Worm (Caenorhabditis elegans): ENCODE results near the gene fbxb-50.

ce11 chrII:1603049-1603448, 46.8 kb downstream of the fbxb-50 start:
- TF ChIP-seq F13H6.1 (tag; optimal IDR thresholded peaks at IDR 0.05) (no peak), fkh-10 (GFP tag; optimal IDR thresholded peaks at IDR 0.05) (no peak), unc-86 (tag; optimal IDR thresholded peaks at IDR 0.05) (no peak), pha-4 (tag; optimal IDR thresholded peaks at IDR 0.05) (no peak), ama-1 (optimal IDR thresholded peaks at IDR 0.05) (no peak), C38D4.7 (GFP tag; optimal IDR thresholded peaks at IDR 0.05) (no peak), T23F11.4 (GFP tag; optimal IDR thresholded peaks at IDR 0.05) (no peak), sox-2 (GFP tag; IDR thresholded peaks at IDR 0.05) (no peak), pqm-1 (tag; optimal IDR thresholded peaks at IDR 0.05) (no peak)
